Worm (Caenorhabditis elegans): ENCODE data around the gene arr-1.

Gene arr-1

ce11 chrX:982598-982997 is 32.0 kb downstream of the arr-1 start:
- no peak for TF ChIP-seq klf-2 (GFP tag; conservative IDR thresholded peaks at IDR 0.05)

- TF ChIP-seq ref-1 (GFP tag; conservative IDR thresholded peaks at IDR 0.05) (no peak), tab-1 (GFP tag; IDR thresholded peaks at IDR 0.05) (no peak), med-1 (GFP tag; optimal IDR thresholded peaks at IDR 0.05; ENCODE audit: insufficient read depth) (no peak), ztf-23 (GFP tag; IDR thresholded peaks at IDR 0.05) (peak; percentile 38; the same call in 1 of the 2 replicates), flt-1 (GFP tag; IDR thresholded peaks at IDR 0.05) (peak; percentile 39; the same call in 1 of the 2 replicates)
Measured at ce11 chrX:986463-986862, 35.9 kb downstream of the arr-1 start.

- TF ChIP-seq med-1 (GFP tag; optimal IDR thresholded peaks at IDR 0.05; ENCODE audit: insufficient read depth): no peak
- TF ChIP-seq T22C8.4 (GFP tag; IDR thresholded peaks at IDR 0.05): no peak
- no peak for TF ChIP-seq ztf-29 (GFP tag; IDR thresholded peaks at IDR 0.05)
- no peak for TF ChIP-seq klf-2 (GFP tag; conservative IDR thresholded peaks at IDR 0.05)
- TF ChIP-seq tab-1 (GFP tag; IDR thresholded peaks at IDR 0.05): no peak
- TF ChIP-seq flt-1 (GFP tag; IDR thresholded peaks at IDR 0.05): no peak
- no peak for TF ChIP-seq ztf-23 (GFP tag; IDR thresholded peaks at IDR 0.05)
- TF ChIP-seq cog-1 (tag; optimal IDR thresholded peaks at IDR 0.05): no peak
- no peak for TF ChIP-seq ref-1 (GFP tag; conservative IDR thresholded peaks at IDR 0.05)
Measured at ce11 chrX:991274-991673, 40.7 kb downstream of the arr-1 start, which contains the start of the genes C09E10.3 and dgk-1. Gene C09E10.3, minus strand, starts transcription at chrX:991374. Gene dgk-1, minus strand, starts transcription at chrX:991456.

- TF ChIP-seq med-1 (GFP tag; optimal IDR thresholded peaks at IDR 0.05; ENCODE audit: insufficient read depth) (no peak), ztf-29 (GFP tag; IDR thresholded peaks at IDR 0.05) (peak; percentile 26; the same call in 1 of the 2 replicates), flt-1 (GFP tag; IDR thresholded peaks at IDR 0.05) (peak; percentile 60; the same call in 1 of the 2 replicates), ztf-23 (GFP tag; IDR thresholded peaks at IDR 0.05) (no peak), T22C8.4 (GFP tag; IDR thresholded peaks at IDR 0.05) (no peak), ref-1 (GFP tag; conservative IDR thresholded peaks at IDR 0.05) (no peak), klf-2 (GFP tag; conservative IDR thresholded peaks at IDR 0.05) (0 out of 2 replicates have a peak, but pooled peaks have one; percentile 14), cog-1 (tag; optimal IDR thresholded peaks at IDR 0.05) (peak; percentile 37), tab-1 (GFP tag; IDR thresholded peaks at IDR 0.05) (0 out of 2 replicates have a peak, but pooled peaks have one; percentile 57)
Measured at ce11 chrX:992650-993403, 42.2 kb downstream of the arr-1 start.

- TF ChIP-seq ref-1 (GFP tag; conservative IDR thresholded peaks at IDR 0.05) (no peak), ztf-23 (GFP tag; IDR thresholded peaks at IDR 0.05) (no peak)
Measured at ce11 chrX:994678-995077, 44.1 kb downstream of the arr-1 start.

Data from whole organism, midembryonic.